Fruit fly (Drosophila melanogaster): Measurements from ENCODE around the gene nej.
A peak's percentile ranks its signal among the peaks of the same experiment; 100 is the strongest.

The nej gene

DNA sequence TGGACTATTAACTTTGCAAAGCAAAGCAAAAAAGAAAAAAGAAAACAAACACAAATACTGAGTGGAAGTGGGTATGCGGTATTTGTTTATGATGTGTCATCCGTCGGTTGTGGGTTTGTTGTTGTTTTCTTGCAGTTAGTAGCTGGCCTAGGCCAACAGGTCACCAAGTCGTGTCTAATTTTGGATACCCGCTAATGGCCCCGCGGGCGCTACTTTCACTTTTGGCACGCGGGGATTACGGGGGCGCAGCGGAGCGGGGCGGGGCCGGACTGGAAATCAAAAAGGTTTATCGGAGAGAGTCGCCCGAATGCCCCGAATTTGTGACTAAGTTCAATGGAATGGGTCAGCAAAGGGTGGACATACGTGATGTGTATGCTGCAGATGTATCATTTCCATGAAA lies 39.8 kb downstream of the nej start:
- TF ChIP-seq brk (GFP tag; optimal IDR thresholded peaks at IDR 0.05): no peak
- TF ChIP-seq sv (GFP tag; optimal IDR thresholded peaks at IDR 0.05): no peak
- TF ChIP-seq CG32264 (GFP tag; optimal IDR thresholded peaks at IDR 0.05): no peak
- no peak for TF ChIP-seq Rel (GFP tag; optimal IDR thresholded peaks at IDR 0.05)
- TF ChIP-seq Rel (tag; optimal IDR thresholded peaks at IDR 0.05): no peak
- TF ChIP-seq pan (optimal IDR thresholded peaks at IDR 0.05): no peak
- no peak for TF ChIP-seq fru (GFP tag; optimal IDR thresholded peaks at IDR 0.05)

dm6 chrX:9646022-9646421 lies 40.8 kb downstream of the nej start:
- TF ChIP-seq dl (GFP tag; optimal IDR thresholded peaks at IDR 0.05; ENCODE audit: insufficient read depth in 1 of 2, partially characterized antibody in 2 of 2) (no peak), dmrt93B (GFP tag; optimal IDR thresholded peaks at IDR 0.05) (peak; percentile 98), HLH106 (tag; optimal IDR thresholded peaks at IDR 0.05) (peak; percentile 99), tai (GFP tag; optimal IDR thresholded peaks at IDR 0.05) (peak; percentile 98), CrebA (GFP tag; optimal IDR thresholded peaks at IDR 0.05; ENCODE audit: borderline replicate concordance) (peak; percentile 96), Vsx2 (GFP tag; optimal IDR thresholded peaks at IDR 0.05; ENCODE audit: partially characterized antibody) (no peak), brk (GFP tag; optimal IDR thresholded peaks at IDR 0.05) (peak; percentile 97), OdsH (GFP tag; optimal IDR thresholded peaks at IDR 0.05) (peak; percentile 98), Jra (GFP tag; optimal IDR thresholded peaks at IDR 0.05) (peak; percentile 98), foxo (GFP tag; optimal IDR thresholded peaks at IDR 0.05) (peak; percentile 97 to 99), fru (GFP tag; optimal IDR thresholded peaks at IDR 0.05) (peak; percentile 99), N (GFP tag; optimal IDR thresholded peaks at IDR 0.05) (no peak), CG32264 (GFP tag; optimal IDR thresholded peaks at IDR 0.05) (peak; percentile 98), rgr (GFP tag; optimal IDR thresholded peaks at IDR 0.05) (peak; percentile 99), Sp1 (GFP tag; optimal IDR thresholded peaks at IDR 0.05) (peak; percentile 99), psq (GFP tag; optimal IDR thresholded peaks at IDR 0.05) (peak; percentile 96), Dif (GFP tag; optimal IDR thresholded peaks at IDR 0.05; ENCODE audit: partially characterized antibody) (no peak), Hr78 (GFP tag; optimal IDR thresholded peaks at IDR 0.05) (no peak), lola (GFP tag; optimal IDR thresholded peaks at IDR 0.05) (no peak), dsf (GFP tag; optimal IDR thresholded peaks at IDR 0.05; ENCODE audit: borderline replicate concordance) (peak; percentile 92), Mio (GFP tag; optimal IDR thresholded peaks at IDR 0.05) (peak; percentile 94), pan (optimal IDR thresholded peaks at IDR 0.05) (no peak), jim (GFP tag; optimal IDR thresholded peaks at IDR 0.05) (peak; percentile 59), h (GFP tag; optimal IDR thresholded peaks at IDR 0.05) (peak; percentile 99), Hnf4 (GFP tag; optimal IDR thresholded peaks at IDR 0.05) (peak; percentile 99), Rel (GFP tag; optimal IDR thresholded peaks at IDR 0.05) (peak; percentile 97), Rel (tag; optimal IDR thresholded peaks at IDR 0.05) (peak; percentile 94), br (GFP tag; optimal IDR thresholded peaks at IDR 0.05) (peak; percentile 99), usp (GFP tag; optimal IDR thresholded peaks at IDR 0.05) (no peak), CG9705 (GFP tag; optimal IDR thresholded peaks at IDR 0.05) (peak; percentile 99), sv (GFP tag; optimal IDR thresholded peaks at IDR 0.05) (peak; percentile 91), Dfd (GFP tag; optimal IDR thresholded peaks at IDR 0.05) (peak; percentile 46), ey (GFP tag; optimal IDR thresholded peaks at IDR 0.05) (peak; percentile 99), GATAd (GFP tag; optimal IDR thresholded peaks at IDR 0.05) (peak; percentile 96), Hr83 (GFP tag; optimal IDR thresholded peaks at IDR 0.05; ENCODE audit: poor library complexity, severe bottlenecking) (peak; percentile 94), Myc (optimal IDR thresholded peaks at IDR 0.05) (no peak), sage (GFP tag; optimal IDR thresholded peaks at IDR 0.05) (peak; percentile 97), Abd-B (GFP tag; optimal IDR thresholded peaks at IDR 0.05) (no peak), woc (GFP tag; optimal IDR thresholded peaks at IDR 0.05) (peak; percentile 98)

- no peak for TF ChIP-seq Hr78 (GFP tag; optimal IDR thresholded peaks at IDR 0.05)
- TF ChIP-seq OdsH (GFP tag; optimal IDR thresholded peaks at IDR 0.05): no peak
- TF ChIP-seq tai (GFP tag; optimal IDR thresholded peaks at IDR 0.05): no peak
- no peak for TF ChIP-seq ey (GFP tag; optimal IDR thresholded peaks at IDR 0.05)
- TF ChIP-seq fru (GFP tag; optimal IDR thresholded peaks at IDR 0.05): no peak
- TF ChIP-seq CG9705 (GFP tag; optimal IDR thresholded peaks at IDR 0.05): no peak
Observed at dm6 chrX:9644828-9645227, 42.0 kb downstream of the nej start.
